Worm (Caenorhabditis elegans) whole organism, L3 larva: ENCODE data around the gene wdr-37.

ENCODE experiments used
- ceh-16 ChIP-seq: sonication (generic microtip); optimal IDR thresholded peaks from 2 replicates; lab custom pipeline; 2017; ENCODE audit warnings: missing biosample characterization, missing genetic modification characterization
- ceh-9 ChIP-seq: sonication (generic microtip); optimal IDR thresholded peaks from 2 replicates; lab custom pipeline; 2018; ENCODE audit warnings: missing biosample characterization, missing genetic modification characterization
- egl-27 ChIP-seq: sonication (generic microtip); optimal IDR thresholded peaks from 4 replicates; lab custom pipeline; 2017; ENCODE audit warnings: missing biosample characterization, missing genetic modification reagents, missing genetic modification characterization
- elt-2 ChIP-seq: sonication (generic microtip); optimal IDR thresholded peaks from 2 replicates; lab custom pipeline; 2016; ENCODE audit warnings: missing genetic modification reagents, mild to moderate bottlenecking, missing genetic modification characterization, missing compliant biosample characterization
- lin-15B ChIP-seq: fragments of 150-350 bp; optimal IDR thresholded peaks from 2 replicates; lab custom pipeline; 2014; ENCODE audit warnings: missing biosample characterization, missing genetic modification characterization
- pha-4 ChIP-seq: fragments of 150-350 bp; optimal IDR thresholded peaks from 2 replicates; lab custom pipeline; 2014; ENCODE audit warnings: missing biosample characterization, missing genetic modification reagents, missing genetic modification characterization
- tbx-2 ChIP-seq: sonication (generic microtip); optimal IDR thresholded peaks from 2 replicates; lab custom pipeline; 2016; ENCODE audit warnings: mild to moderate bottlenecking, missing genetic modification characterization, missing compliant biosample characterization
- unc-62 ChIP-seq: fragments of 150-350 bp; sonication (generic microtip); optimal IDR thresholded peaks from 4 replicates; lab custom pipeline; 2014; ENCODE audit warnings: missing biosample characterization, missing genetic modification reagents, missing genetic modification characterization
- ztf-4 ChIP-seq: fragments of 150-350 bp; optimal IDR thresholded peaks from 2 replicates; lab custom pipeline; 2014; ENCODE audit warnings: missing biosample characterization, missing genetic modification characterization

- TF ChIP-seq ceh-9 (tag; lab: Kevin White, UChicago) (no peak), unc-62 (GFP tag; lab: Kevin White, UChicago) (no peak), elt-2 (peak; percentile 8), tbx-2 (tag; lab: Kevin White, UChicago) (no peak), ceh-16 (no peak), egl-27 (no peak), pha-4 (tag; lab: Kevin White, UChicago) (no peak), lin-15B (no peak), ztf-4 (tag; lab: Kevin White, UChicago) (no peak)
These were observed 42.5 kb downstream of the wdr-37 start, which contains the start of gene rpc-2 for ce11 chrIII:5557246-5557819.
